Worm (Caenorhabditis elegans): ENCODE measurements around the gene Y111B2A.21.

- TF ChIP-seq tbx-37 (GFP tag; conservative IDR thresholded peaks at IDR 0.05): no peak
- no peak for TF ChIP-seq tbx-11 (GFP tag; IDR thresholded peaks at IDR 0.05)
- no peak for TF ChIP-seq ama-1 (optimal IDR thresholded peaks at IDR 0.05)
- TF ChIP-seq pes-1 (GFP tag; IDR thresholded peaks at IDR 0.05): no peak
- TF ChIP-seq aly-1 (tag; optimal IDR thresholded peaks at IDR 0.05): no peak
- TF ChIP-seq flt-1 (GFP tag; IDR thresholded peaks at IDR 0.05): no peak
- TF ChIP-seq ceh-36 (tag; optimal IDR thresholded peaks at IDR 0.05): no peak
- no peak for TF ChIP-seq tra-4 (tag; optimal IDR thresholded peaks at IDR 0.05)
- no peak for TF ChIP-seq B0310.2 (tag; optimal IDR thresholded peaks at IDR 0.05)
- no peak for TF ChIP-seq hmbx-1 (tag; optimal IDR thresholded peaks at IDR 0.05)
- TF ChIP-seq scrt-1 (GFP tag; IDR thresholded peaks at IDR 0.05): no peak
- TF ChIP-seq ets-7 (tag; optimal IDR thresholded peaks at IDR 0.05): no peak
- TF ChIP-seq hmg-4 (GFP tag; optimal IDR thresholded peaks at IDR 0.05): no peak
These were observed 43.2 kb downstream of the Y111B2A.21 start, which contains the start of gene BE10.1 for ce11 chrIII:12789420-12789819.

Data from whole organism, early embryonic.